Fruit fly (Drosophila melanogaster) whole organism, wandering third instar larva: ENCODE measurements around the gene Gr61a.
A peak's percentile ranks its signal among the peaks of the same experiment; 100 is the strongest.

Experiments
- Abd-B ChIP-seq: fragments of >200 bp; optimal IDR thresholded peaks from 2 replicates; lab custom pipeline; 2017; ENCODE audit warnings: missing biosample characterization, missing genetic modification characterization
- CG32264 ChIP-seq: fragments of 200-800 bp; sonication (Bioruptor generic); optimal IDR thresholded peaks from 2 replicates; lab custom pipeline; 2016; ENCODE audit warnings: missing biosample characterization, missing genetic modification characterization
- CG9705 ChIP-seq: fragments of 200-800 bp; sonication (Bioruptor generic); optimal IDR thresholded peaks from 2 replicates; lab custom pipeline; 2018; ENCODE audit warnings: missing biosample characterization, mild to moderate bottlenecking, missing genetic modification characterization
- CrebA ChIP-seq: fragments of 200-800 bp; sonication (Bioruptor generic); optimal IDR thresholded peaks from 2 replicates; lab custom pipeline; 2016; ENCODE audit warnings: missing biosample characterization, mild to moderate bottlenecking, missing genetic modification characterization, borderline replicate concordance
- Dfd ChIP-seq: fragments of >200 bp; optimal IDR thresholded peaks from 2 replicates; lab custom pipeline; 2017; ENCODE audit warnings: missing biosample characterization, missing genetic modification characterization
- Dif ChIP-seq: fragments of 200-275, 200-300 bp; sonication (Bioruptor generic); optimal IDR thresholded peaks from 2 replicates; lab custom pipeline; 2018; ENCODE audit warnings: missing biosample characterization, missing genetic modification characterization; ENCODE audit not compliant: partially characterized antibody
- GATAd ChIP-seq: sonication (Bioruptor generic); optimal IDR thresholded peaks from 2 replicates; lab custom pipeline; 2016; ENCODE audit warnings: missing biosample characterization, missing genetic modification characterization
- HLH106 ChIP-seq: fragments of 200-800 bp; optimal IDR thresholded peaks from 3 replicates; lab custom pipeline; 2019; ENCODE audit warnings: missing biosample characterization, mild to moderate bottlenecking, missing genetic modification characterization, moderate library complexity
- Hnf4 ChIP-seq: fragments of 200-800 bp; sonication (Bioruptor generic); optimal IDR thresholded peaks from 2 replicates; lab custom pipeline; 2016; ENCODE audit warnings: missing biosample characterization, mild to moderate bottlenecking, missing genetic modification characterization
- Hr78 ChIP-seq: fragments of >200 bp; optimal IDR thresholded peaks from 2 replicates; lab custom pipeline; 2017; ENCODE audit warnings: missing biosample characterization, missing genetic modification characterization
- Hr83 ChIP-seq: fragments of 200-300 bp; sonication (Bioruptor generic); optimal IDR thresholded peaks from 2 replicates; lab custom pipeline; 2016; ENCODE audit warnings: missing biosample characterization, mild to moderate bottlenecking, missing genetic modification characterization, moderate library complexity; ENCODE audit not compliant: poor library complexity, severe bottlenecking
- Jra ChIP-seq: sonication (Bioruptor generic); optimal IDR thresholded peaks from 2 replicates; lab custom pipeline; 2016; ENCODE audit warnings: missing biosample characterization, missing genetic modification characterization
- Mio ChIP-seq: sonication (Bioruptor generic); optimal IDR thresholded peaks from 2 replicates; lab custom pipeline; 2016; ENCODE audit warnings: missing biosample characterization, missing genetic modification characterization
- Myc ChIP-seq: fragments of >200 bp; optimal IDR thresholded peaks from 2 replicates; lab custom pipeline; 2017
- N ChIP-seq: fragments of >200 bp; optimal IDR thresholded peaks from 2 replicates; lab custom pipeline; 2018; ENCODE audit warnings: missing biosample characterization, missing external identifiers, missing genetic modification characterization
- OdsH ChIP-seq: fragments of 200-800 bp; sonication (Bioruptor generic); optimal IDR thresholded peaks from 2 replicates; lab custom pipeline; 2016; ENCODE audit warnings: missing biosample characterization, mild to moderate bottlenecking, missing genetic modification characterization
- Rel ChIP-seq, 2 experiments: fragments of 200-800 bp; sonication (Bioruptor generic) in 1 of 2; optimal IDR thresholded peaks; 2 replicates in 1 of 2; 3 replicates in 1 of 2; lab custom pipeline; 2016 to 2019; ENCODE audit warnings: mild to moderate bottlenecking in 2 of 2, missing biosample characterization in 2 of 2, missing genetic modification characterization in 2 of 2, moderate library complexity in 1 of 2
- Sp1 ChIP-seq: fragments of 200-800 bp; sonication (Bioruptor generic); optimal IDR thresholded peaks from 3 replicates; lab custom pipeline; 2019; ENCODE audit warnings: missing biosample characterization, mild to moderate bottlenecking, missing genetic modification characterization, moderate library complexity
- Vsx2 ChIP-seq: fragments of 200-300, 225-300 bp; sonication (Bioruptor generic); optimal IDR thresholded peaks from 2 replicates; lab custom pipeline; 2018; ENCODE audit warnings: missing biosample characterization, missing genetic modification characterization; ENCODE audit not compliant: partially characterized antibody
- br ChIP-seq: fragments of 200-800 bp; sonication (Bioruptor generic); optimal IDR thresholded peaks from 2 replicates; lab custom pipeline; 2016; ENCODE audit warnings: missing biosample characterization, missing genetic modification characterization
- brk ChIP-seq: fragments of 200-800 bp; sonication (Bioruptor generic); optimal IDR thresholded peaks from 2 replicates; lab custom pipeline; 2016; ENCODE audit warnings: missing biosample characterization, mild to moderate bottlenecking, missing genetic modification characterization
- dl ChIP-seq, 2 experiments: fragments of 175-275, 200-275 bp in 1 of 2; fragments of 200-275 bp in 1 of 2; sonication (Bioruptor generic); optimal IDR thresholded peaks; lab custom pipeline; 2018; ENCODE audit warnings: mild to moderate bottlenecking in 2 of 2, missing biosample characterization in 2 of 2, missing genetic modification characterization in 2 of 2, moderate library complexity in 2 of 2; ENCODE audit not compliant: partially characterized antibody in 2 of 2, insufficient read depth in 1 of 2
- dmrt93B ChIP-seq: fragments of 200-800 bp; sonication (Bioruptor generic); optimal IDR thresholded peaks from 2 replicates; lab custom pipeline; 2018; ENCODE audit warnings: missing biosample characterization, mild to moderate bottlenecking, missing genetic modification characterization
- dsf ChIP-seq: sonication (Bioruptor generic); optimal IDR thresholded peaks from 2 replicates; lab custom pipeline; 2016; ENCODE audit warnings: missing biosample characterization, missing genetic modification characterization, borderline replicate concordance
- ey ChIP-seq: fragments of 200-800 bp; sonication (Bioruptor generic); optimal IDR thresholded peaks from 2 replicates; lab custom pipeline; 2016; ENCODE audit warnings: missing biosample characterization, missing genetic modification characterization
- foxo ChIP-seq, 2 experiments: fragments of 200-800 bp; sonication (Bioruptor generic); optimal IDR thresholded peaks; 2 replicates in 1 of 2; 3 replicates in 1 of 2; lab custom pipeline; 2016 to 2017; ENCODE audit warnings: missing biosample characterization in 2 of 2, missing genetic modification characterization in 2 of 2
- fru ChIP-seq: fragments of 200-800 bp; sonication (Bioruptor generic); optimal IDR thresholded peaks from 3 replicates; lab custom pipeline; 2016; ENCODE audit warnings: missing biosample characterization, mild to moderate bottlenecking, missing genetic modification characterization
- h ChIP-seq: fragments of 200-800 bp; sonication (Bioruptor generic); optimal IDR thresholded peaks from 3 replicates; lab custom pipeline; 2016; ENCODE audit warnings: missing biosample characterization, mild to moderate bottlenecking, missing genetic modification characterization
- jim ChIP-seq: fragments of 175-275, 200-325 bp; sonication (Bioruptor generic); optimal IDR thresholded peaks from 2 replicates; lab custom pipeline; 2016; ENCODE audit warnings: missing biosample characterization, mild to moderate bottlenecking, missing genetic modification characterization
- lola ChIP-seq: fragments of >200 bp; optimal IDR thresholded peaks from 2 replicates; lab custom pipeline; 2017; ENCODE audit warnings: missing biosample characterization, missing genetic modification characterization
- pan ChIP-seq: fragments of >200 bp; optimal IDR thresholded peaks from 2 replicates; lab custom pipeline; 2017
- psq ChIP-seq: fragments of 200-800 bp; sonication (Bioruptor generic); optimal IDR thresholded peaks from 3 replicates; lab custom pipeline; 2017; ENCODE audit warnings: missing biosample characterization, mild to moderate bottlenecking, missing genetic modification characterization, moderate library complexity
- rgr ChIP-seq: fragments of 200-800 bp; sonication (Bioruptor generic); optimal IDR thresholded peaks from 3 replicates; lab custom pipeline; 2016; ENCODE audit warnings: missing biosample characterization, mild to moderate bottlenecking, missing genetic modification characterization
- sage ChIP-seq: fragments of 200-800 bp; sonication (Bioruptor generic); optimal IDR thresholded peaks from 2 replicates; lab custom pipeline; 2016; ENCODE audit warnings: missing biosample characterization, mild to moderate bottlenecking, missing genetic modification characterization
- sv ChIP-seq: fragments of 200-800 bp; sonication (Bioruptor generic); optimal IDR thresholded peaks from 3 replicates; lab custom pipeline; 2016; ENCODE audit warnings: missing biosample characterization, missing genetic modification characterization
- tai ChIP-seq: sonication (Bioruptor generic); optimal IDR thresholded peaks from 2 replicates; lab custom pipeline; 2016; ENCODE audit warnings: missing biosample characterization, missing genetic modification characterization
- usp ChIP-seq: fragments of >200 bp; optimal IDR thresholded peaks from 2 replicates; lab custom pipeline; 2017; ENCODE audit warnings: missing biosample characterization, missing genetic modification characterization
- woc ChIP-seq: sonication (Bioruptor generic); optimal IDR thresholded peaks from 2 replicates; lab custom pipeline; 2016; ENCODE audit warnings: missing biosample characterization, mild to moderate bottlenecking, missing genetic modification characterization

Gr61a gene

DNA sequence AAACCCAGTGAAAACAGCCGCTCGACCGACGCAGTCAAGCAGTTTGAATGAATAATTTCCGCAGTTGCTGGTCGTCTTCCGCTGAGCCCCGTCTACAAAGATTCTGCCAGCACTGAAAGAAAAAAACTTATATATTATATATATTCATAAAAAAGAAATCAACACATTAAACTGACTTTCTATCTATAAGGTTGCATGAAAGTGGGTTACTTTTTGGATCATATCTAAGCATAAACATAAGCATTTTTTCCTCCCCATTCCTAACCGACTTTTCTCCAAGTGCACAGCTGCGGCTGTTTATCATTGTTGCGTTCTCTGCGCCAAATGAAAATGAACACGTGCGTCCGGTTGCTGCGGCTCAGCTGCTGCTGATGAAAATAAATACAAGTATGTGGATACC, 20.9 kb upstream of the Gr61a start (continued):
- peak; percentile 0 for TF ChIP-seq CG32264
- no peak for TF ChIP-seq Vsx2 (GFP tag; lab: Kevin White, UChicago)
- peak; percentile 70 for TF ChIP-seq Hnf4 (GFP tag; lab: Kevin White, UChicago)
- no peak for TF ChIP-seq Hr83 (GFP tag; lab: Kevin White, UChicago)
- no peak for TF ChIP-seq pan
- peak; percentile 48 for TF ChIP-seq brk (GFP tag; lab: Kevin White, UChicago)
- TF ChIP-seq sage = peak; percentile 36
- no peak for TF ChIP-seq CrebA (GFP tag; lab: Kevin White, UChicago)
- TF ChIP-seq woc = peak; percentile 13
- peak; percentile 82 for TF ChIP-seq Sp1
- no peak for TF ChIP-seq Jra (GFP tag; lab: Kevin White, UChicago)

DNA sequence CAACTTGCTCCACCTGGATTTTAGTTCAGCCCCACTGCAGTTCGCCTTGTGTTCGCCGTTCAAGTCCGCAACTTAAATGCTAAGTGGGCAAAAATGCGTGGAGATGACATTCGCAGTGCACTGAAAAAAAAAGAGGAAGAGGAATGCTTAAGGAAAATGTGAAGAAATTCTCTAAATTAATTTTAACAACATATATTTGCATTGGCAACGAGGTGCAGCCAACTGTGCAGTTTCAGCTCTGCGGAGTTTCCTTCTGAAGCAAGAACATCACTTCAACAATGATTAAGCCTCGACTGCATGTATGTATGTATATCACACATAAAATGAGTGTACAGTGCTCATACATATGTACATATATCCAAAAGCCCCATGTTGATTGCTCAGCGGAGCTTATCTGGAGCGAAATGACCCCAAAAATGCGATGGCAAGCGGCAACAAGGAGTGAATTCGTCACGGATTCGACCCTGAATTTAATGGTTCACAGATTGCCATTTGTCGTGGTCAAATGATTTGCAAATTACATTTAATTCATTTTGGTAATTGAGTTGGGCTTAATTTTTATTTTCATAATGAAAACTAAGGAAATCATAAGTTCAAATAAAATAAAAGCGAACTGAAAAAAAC, 20.2 kb upstream of the Gr61a start:
- TF ChIP-seq fru (peak; percentile 10), usp (GFP tag; lab: Kevin White, UChicago) (no peak), CrebA (GFP tag; lab: Kevin White, UChicago) (no peak), br (GFP tag; lab: Kevin White, UChicago) (no peak), brk (GFP tag; lab: Kevin White, UChicago) (no peak)
- TF ChIP-seq, all 38 proteins: peak for 1

DNA sequence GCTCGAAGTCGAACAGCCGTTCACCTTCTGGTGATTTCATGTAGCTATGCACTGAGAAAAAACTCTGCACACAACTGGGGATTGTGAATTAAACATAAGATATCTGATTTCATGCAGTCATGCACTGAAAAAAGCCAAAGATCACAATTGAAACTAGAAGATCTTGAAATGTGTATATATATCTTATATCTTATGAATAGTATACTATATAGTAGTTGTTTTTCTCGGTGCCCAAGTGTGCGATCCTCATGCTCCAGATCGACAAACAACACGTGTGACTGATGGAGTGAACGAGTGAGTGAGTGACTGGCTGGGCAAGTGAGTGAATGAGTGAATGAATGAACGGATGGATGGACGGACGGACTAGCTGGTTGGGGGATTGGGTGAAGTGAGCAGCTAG, 19.3 kb upstream of the Gr61a start:
- peak; percentile 28 for TF ChIP-seq ey (GFP tag; lab: Kevin White, UChicago)
- no peak for TF ChIP-seq dsf
- TF ChIP-seq Rel (GFP tag; optimal IDR thresholded peaks at IDR 0.05; lab: Kevin White, UChicago) = no peak
- TF ChIP-seq Rel (tag; optimal IDR thresholded peaks at IDR 0.05; lab: Kevin White, UChicago) = no peak
- TF ChIP-seq tai (GFP tag; lab: Kevin White, UChicago) = no peak
- TF ChIP-seq woc = no peak
- peak; percentile 55 for TF ChIP-seq h (GFP tag; lab: Kevin White, UChicago)
- TF ChIP-seq dmrt93B (GFP tag; lab: Kevin White, UChicago) = peak; percentile 40
- TF ChIP-seq br (GFP tag; lab: Kevin White, UChicago) = peak; percentile 32
- no peak for TF ChIP-seq CrebA (GFP tag; lab: Kevin White, UChicago)
- no peak for TF ChIP-seq N
- no peak for TF ChIP-seq jim (GFP tag; lab: Kevin White, UChicago)
- TF ChIP-seq usp (GFP tag; lab: Kevin White, UChicago) = no peak
- no peak for TF ChIP-seq Dif (GFP tag; lab: Kevin White, UChicago)
- no peak for TF ChIP-seq Hr78 (GFP tag; lab: Kevin White, UChicago)
- no peak for TF ChIP-seq lola (GFP tag; lab: Kevin White, UChicago)
- peak; percentile 21 for TF ChIP-seq sage
- TF ChIP-seq Dfd (GFP tag; lab: Kevin White, UChicago) = no peak
- peak; percentile 42 for TF ChIP-seq rgr (GFP tag; lab: Kevin White, UChicago)
- TF ChIP-seq CG9705 (GFP tag; lab: Kevin White, UChicago) = no peak
- peak; percentile 55 for TF ChIP-seq HLH106
- no peak for TF ChIP-seq Myc
- no peak for TF ChIP-seq Jra (GFP tag; lab: Kevin White, UChicago)
- peak; percentile 44 for TF ChIP-seq fru
- TF ChIP-seq GATAd (GFP tag; lab: Kevin White, UChicago) = no peak
- TF ChIP-seq Hnf4 (GFP tag; lab: Kevin White, UChicago) = peak; percentile 26
- TF ChIP-seq sv (GFP tag; lab: Kevin White, UChicago) = no peak
- TF ChIP-seq Sp1 = peak; percentile 15
- no peak for TF ChIP-seq CG32264
- TF ChIP-seq psq = peak; percentile 16
- TF ChIP-seq pan = no peak
- TF ChIP-seq brk (GFP tag; lab: Kevin White, UChicago) = no peak
- no peak for TF ChIP-seq Hr83 (GFP tag; lab: Kevin White, UChicago)
- no peak for TF ChIP-seq dl (GFP tag; optimal IDR thresholded peaks at IDR 0.05; lab: Kevin White, UChicago; ENCODE audit: insufficient read depth in 1 of 2, partially characterized antibody in 2 of 2)
- peak in 1 of 2 experiments; percentile 41 for TF ChIP-seq foxo (GFP tag; optimal IDR thresholded peaks at IDR 0.05; lab: Kevin White, UChicago)
- no peak for TF ChIP-seq Vsx2 (GFP tag; lab: Kevin White, UChicago)
- TF ChIP-seq OdsH = peak; percentile 27
- TF ChIP-seq Mio = no peak
- TF ChIP-seq Abd-B = no peak
- TF ChIP-seq, all 38 proteins: peak for 13
